Fruit fly (Drosophila melanogaster): Measurements from ENCODE around the gene C15.

The C15 gene

dm6 chr3R:21520183-21520582 lies 20.4 kb downstream of the C15 start (continued):
- peak; percentile 88 for TF ChIP-seq Sox102F (GFP tag; optimal IDR thresholded peaks at IDR 0.05)
- TF ChIP-seq CG7368 (GFP tag; optimal IDR thresholded peaks at IDR 0.05) = peak; percentile 94
- peak; percentile 13 for TF ChIP-seq Hr38 (GFP tag; optimal IDR thresholded peaks at IDR 0.05)
- peak; percentile 94 for TF ChIP-seq pdm3 (GFP tag; optimal IDR thresholded peaks at IDR 0.05)
- peak; percentile 97 for TF ChIP-seq CG31627 (GFP tag; optimal IDR thresholded peaks at IDR 0.05)
- peak; percentile 72 for TF ChIP-seq CG4318 (GFP tag; optimal IDR thresholded peaks at IDR 0.05)
- TF ChIP-seq spab (GFP tag; optimal IDR thresholded peaks at IDR 0.05) = peak; percentile 69
- peak; percentile 97 for TF ChIP-seq Hr39 (GFP tag; optimal IDR thresholded peaks at IDR 0.05)
- peak; percentile 78 for TF ChIP-seq CG11294 (GFP tag; IDR thresholded peaks at IDR 0.05)
- TF ChIP-seq achi (GFP tag; optimal IDR thresholded peaks at IDR 0.05) = peak; percentile 88
- no peak for TF ChIP-seq CG15336 (GFP tag; IDR thresholded peaks at IDR 0.05)
- TF ChIP-seq fkh (GFP tag; optimal IDR thresholded peaks at IDR 0.05) = peak; percentile 91
- peak; percentile 87 for TF ChIP-seq Smox (GFP tag; optimal IDR thresholded peaks at IDR 0.05)
- TF ChIP-seq eg (GFP tag; IDR thresholded peaks at IDR 0.05) = peak; percentile 93

dm6 chr3R:21520756-21521155 lies 21.0 kb downstream of the C15 start, which contains the start of gene sp3:
Gene sp3 (plus strand): TSS chr3R:21520928.
- TF ChIP-seq CG11294 (GFP tag; IDR thresholded peaks at IDR 0.05) = no peak
- no peak for TF ChIP-seq CG10631 (GFP tag; optimal IDR thresholded peaks at IDR 0.05)
- TF ChIP-seq acj6 (GFP tag; optimal IDR thresholded peaks at IDR 0.05) = no peak
- TF ChIP-seq Hr38 (GFP tag; optimal IDR thresholded peaks at IDR 0.05) = no peak
- TF ChIP-seq CG4318 (GFP tag; optimal IDR thresholded peaks at IDR 0.05) = no peak
- no peak for TF ChIP-seq fkh (GFP tag; optimal IDR thresholded peaks at IDR 0.05)
- no peak for TF ChIP-seq Eip93F (GFP tag; optimal IDR thresholded peaks at IDR 0.05)
- TF ChIP-seq net (GFP tag; optimal IDR thresholded peaks at IDR 0.05) = no peak
- TF ChIP-seq cyc (GFP tag; optimal IDR thresholded peaks at IDR 0.05) = no peak
- no peak for TF ChIP-seq Ets96B (tag; optimal IDR thresholded peaks at IDR 0.05)
- TF ChIP-seq CG16779 (tag; optimal IDR thresholded peaks at IDR 0.05) = no peak
- TF ChIP-seq svp (GFP tag) = no peak
- TF ChIP-seq Sox14 (GFP tag; optimal IDR thresholded peaks at IDR 0.05) = no peak
- TF ChIP-seq Hr39 (GFP tag; optimal IDR thresholded peaks at IDR 0.05) = no peak
- TF ChIP-seq CG6854 (GFP tag; optimal IDR thresholded peaks at IDR 0.05) = no peak
- no peak for TF ChIP-seq salr (GFP tag; optimal IDR thresholded peaks at IDR 0.05)
- TF ChIP-seq fd85E (GFP tag; optimal IDR thresholded peaks at IDR 0.05) = no peak
- no peak for TF ChIP-seq Eip78C (GFP tag)
- no peak for TF ChIP-seq CG8632 (GFP tag; optimal IDR thresholded peaks at IDR 0.05)

- TF ChIP-seq CG6163 (GFP tag; IDR thresholded peaks at IDR 0.05) = no peak
- TF ChIP-seq Met (GFP tag; optimal IDR thresholded peaks at IDR 0.05) = no peak
- no peak for TF ChIP-seq Hr39 (GFP tag; optimal IDR thresholded peaks at IDR 0.05)
- no peak for TF ChIP-seq CG3032 (tag; optimal IDR thresholded peaks at IDR 0.05)
- no peak for TF ChIP-seq CG8632 (GFP tag; optimal IDR thresholded peaks at IDR 0.05)
- no peak for TF ChIP-seq CG10669 (GFP tag; optimal IDR thresholded peaks at IDR 0.05)
- TF ChIP-seq Ets21C (GFP tag; optimal IDR thresholded peaks at IDR 0.05) = no peak
- no peak for TF ChIP-seq CG8119 (GFP tag; IDR thresholded peaks at IDR 0.05)
- no peak for TF ChIP-seq spab (GFP tag; optimal IDR thresholded peaks at IDR 0.05)
- no peak for TF ChIP-seq CG11902 (GFP tag; optimal IDR thresholded peaks at IDR 0.05)
- no peak for TF ChIP-seq CG11294 (GFP tag; IDR thresholded peaks at IDR 0.05)
- TF ChIP-seq Eip93F (GFP tag; optimal IDR thresholded peaks at IDR 0.05) = no peak
- TF ChIP-seq CG34406 (GFP tag; optimal IDR thresholded peaks at IDR 0.05) = no peak
- no peak for TF ChIP-seq fkh (GFP tag; optimal IDR thresholded peaks at IDR 0.05)
- no peak for TF ChIP-seq eg (GFP tag; IDR thresholded peaks at IDR 0.05)
- no peak for TF ChIP-seq CG15336 (GFP tag; IDR thresholded peaks at IDR 0.05)
- TF ChIP-seq Blimp-1 (GFP tag; optimal IDR thresholded peaks at IDR 0.05) = no peak
Observed at dm6 chr3R:21521780-21522179, 22.0 kb downstream of the C15 start.

dm6 chr3R:21524574-21524973 lies 24.8 kb downstream of the C15 start:
- no peak for TF ChIP-seq ss (GFP tag; optimal IDR thresholded peaks at IDR 0.05)
- TF ChIP-seq CG31627 (GFP tag; optimal IDR thresholded peaks at IDR 0.05) = no peak
- TF ChIP-seq Hr39 (GFP tag; optimal IDR thresholded peaks at IDR 0.05) = no peak
- TF ChIP-seq Eip75B (GFP tag; optimal IDR thresholded peaks at IDR 0.05) = no peak
